Fruit fly (Drosophila melanogaster): ENCODE results near the gene CG46465.

CG46465 gene

dm6 chr2L:19019640-19020039 is 27.3 kb downstream of the CG46465 start:
- TF ChIP-seq Clk (GFP tag; optimal IDR thresholded peaks at IDR 0.05) (no peak), CG12768 (GFP tag; optimal IDR thresholded peaks at IDR 0.05) (no peak), CG7045 (GFP tag; optimal IDR thresholded peaks at IDR 0.05) (no peak), Mnt (GFP tag; optimal IDR thresholded peaks at IDR 0.05) (no peak), tj (GFP tag; optimal IDR thresholded peaks at IDR 0.05) (no peak), CG33017 (tag; optimal IDR thresholded peaks at IDR 0.05) (no peak), CG7101 (tag; optimal IDR thresholded peaks at IDR 0.05) (no peak), cnc (optimal IDR thresholded peaks at IDR 0.05) (no peak), ovo (GFP tag; optimal IDR thresholded peaks at IDR 0.05) (no peak), CG5204 (GFP tag; optimal IDR thresholded peaks at IDR 0.05) (no peak), bab1 (GFP tag; optimal IDR thresholded peaks at IDR 0.05) (no peak)

DNA sequence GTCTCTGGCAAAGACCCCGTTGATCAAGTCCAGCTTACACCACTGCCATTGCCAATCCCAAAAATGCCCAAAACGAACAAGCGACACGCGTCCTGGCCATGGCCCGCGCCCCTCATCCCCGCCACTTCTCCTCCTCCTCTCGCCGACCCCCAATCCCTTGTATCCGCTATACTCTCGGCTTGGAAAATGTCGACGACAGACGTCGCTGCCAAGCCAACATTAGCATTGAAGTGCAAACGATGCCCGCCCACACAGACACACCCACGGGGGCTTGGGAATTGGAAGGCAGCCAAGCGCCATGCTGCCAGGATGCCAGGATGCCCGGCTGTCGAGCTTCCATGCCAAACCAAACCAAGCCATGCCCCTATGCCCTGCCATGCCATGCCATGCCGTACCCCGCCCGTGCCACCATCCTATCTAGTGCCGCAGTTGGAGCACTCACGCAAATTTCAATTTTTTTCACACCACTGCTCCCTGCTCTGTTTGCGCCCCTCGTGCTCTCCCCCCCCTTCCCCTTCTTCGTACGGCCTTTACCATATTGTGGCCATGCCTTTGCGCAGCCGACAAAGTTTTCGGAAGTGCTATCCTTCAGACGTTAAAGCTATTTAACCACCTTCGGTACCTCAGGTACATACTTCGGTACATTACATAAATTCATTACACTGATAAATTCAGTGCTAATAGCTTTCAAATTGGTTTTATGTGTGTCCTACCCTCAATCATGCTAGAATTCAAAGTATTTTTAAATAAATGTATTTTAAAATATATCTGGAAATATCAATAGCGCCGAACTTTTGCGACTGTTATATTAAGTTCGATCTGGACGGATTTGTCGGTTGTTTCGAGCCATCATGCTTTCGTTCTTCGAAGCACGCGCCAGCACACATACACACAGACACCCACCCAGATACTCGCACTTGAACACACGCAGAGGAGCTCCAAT is 29.3 kb downstream of the CG46465 start:
- TF ChIP-seq CG33017 (tag; optimal IDR thresholded peaks at IDR 0.05) = peak; percentile 80
- no peak for TF ChIP-seq Hr96 (GFP tag; optimal IDR thresholded peaks at IDR 0.05)
- TF ChIP-seq cic (GFP tag; optimal IDR thresholded peaks at IDR 0.05) = no peak
- no peak for TF ChIP-seq Crg-1 (GFP tag; optimal IDR thresholded peaks at IDR 0.05)
- TF ChIP-seq tj (GFP tag; optimal IDR thresholded peaks at IDR 0.05) = peak; percentile 1
- no peak for TF ChIP-seq toe (GFP tag; optimal IDR thresholded peaks at IDR 0.05)
- TF ChIP-seq Mnt (GFP tag; optimal IDR thresholded peaks at IDR 0.05) = peak; percentile 0
- TF ChIP-seq CG1620 (GFP tag; optimal IDR thresholded peaks at IDR 0.05) = no peak
- peak; percentile 64 for TF ChIP-seq Clk (GFP tag; optimal IDR thresholded peaks at IDR 0.05)
- TF ChIP-seq CG7101 (tag; optimal IDR thresholded peaks at IDR 0.05) = peak; percentile 72
- TF ChIP-seq kay (GFP tag; ENCODE audit: borderline replicate concordance) = peak; percentile 54
- TF ChIP-seq CG5204 (GFP tag; optimal IDR thresholded peaks at IDR 0.05) = peak; percentile 49
- TF ChIP-seq CG11617 (GFP tag; optimal IDR thresholded peaks at IDR 0.05) = peak; percentile 71
- no peak for TF ChIP-seq bab1 (GFP tag; optimal IDR thresholded peaks at IDR 0.05)
- peak; percentile 40 for TF ChIP-seq pad (GFP tag; optimal IDR thresholded peaks at IDR 0.05)
- peak; percentile 45 for TF ChIP-seq CG12768 (GFP tag; optimal IDR thresholded peaks at IDR 0.05)
- peak; percentile 74 for TF ChIP-seq CG7045 (GFP tag; optimal IDR thresholded peaks at IDR 0.05)
- peak; percentile 9 for TF ChIP-seq CG14711 (tag; optimal IDR thresholded peaks at IDR 0.05)
- no peak for TF ChIP-seq cnc (optimal IDR thresholded peaks at IDR 0.05)
- TF ChIP-seq ovo (GFP tag; optimal IDR thresholded peaks at IDR 0.05) = no peak

DNA sequence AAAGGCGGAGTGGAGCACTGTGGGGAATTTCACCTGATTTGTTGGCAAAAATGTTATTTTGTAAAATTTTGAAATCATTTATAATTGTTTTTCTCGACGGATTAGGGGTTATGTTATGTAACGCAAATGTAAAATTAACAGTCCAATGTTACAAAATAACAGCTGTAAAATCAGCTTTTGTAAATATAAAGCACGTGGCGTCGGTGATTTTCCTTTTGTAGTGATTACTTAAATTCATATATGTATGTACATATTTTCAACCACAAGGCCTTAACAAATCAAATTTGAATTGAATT is 29.9 kb downstream of the CG46465 start, which contains the start of gene CG15172:
Gene CG15172, plus strand, starts transcription at position 197 of the 296 bp plus-strand sequence.
- no peak for TF ChIP-seq CG7045 (GFP tag; optimal IDR thresholded peaks at IDR 0.05)
- TF ChIP-seq pad (GFP tag; optimal IDR thresholded peaks at IDR 0.05) = no peak
- TF ChIP-seq toe (GFP tag; optimal IDR thresholded peaks at IDR 0.05) = no peak
- no peak for TF ChIP-seq bab1 (GFP tag; optimal IDR thresholded peaks at IDR 0.05)
- no peak for TF ChIP-seq tj (GFP tag; optimal IDR thresholded peaks at IDR 0.05)
- TF ChIP-seq CG33017 (tag; optimal IDR thresholded peaks at IDR 0.05) = no peak
- no peak for TF ChIP-seq kay (GFP tag; ENCODE audit: borderline replicate concordance)
- TF ChIP-seq CG12768 (GFP tag; optimal IDR thresholded peaks at IDR 0.05) = no peak

DNA sequence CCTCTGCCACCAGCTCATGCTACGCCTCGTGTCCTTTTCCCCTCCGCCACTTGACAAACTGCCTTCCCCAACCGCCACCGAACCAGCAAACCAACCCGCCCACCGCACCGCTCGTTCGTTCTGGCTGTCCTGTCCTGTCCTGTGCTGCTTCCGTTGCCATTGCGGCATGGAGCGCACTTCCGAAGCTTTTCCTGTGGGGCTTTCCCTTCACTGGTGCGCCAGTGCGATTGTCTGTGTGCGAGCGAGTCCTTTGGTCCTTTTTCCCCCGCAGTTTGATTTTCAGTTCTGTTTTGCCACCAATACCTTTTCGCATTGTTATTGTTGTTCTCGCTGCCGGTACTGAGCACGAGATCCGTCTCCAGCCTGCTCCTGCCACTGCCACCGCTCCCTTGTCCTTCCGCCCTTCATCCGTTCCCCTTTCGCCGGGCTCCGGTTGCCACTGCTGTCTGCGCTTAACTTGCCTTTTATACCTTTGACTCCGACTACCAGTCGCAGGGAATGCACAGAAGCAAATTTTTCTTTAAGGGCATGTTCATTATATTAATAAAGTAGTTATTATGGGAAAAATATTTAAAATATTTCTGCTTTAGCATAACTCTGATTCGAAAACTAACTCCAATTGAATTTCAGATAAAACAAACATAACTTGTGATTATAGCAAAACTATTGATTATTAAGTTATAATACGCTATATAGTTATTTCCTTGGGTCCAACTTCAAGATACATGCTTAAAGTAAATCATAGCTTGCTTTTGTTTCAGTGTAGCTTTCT is 31.9 kb downstream of the CG46465 start:
- TF ChIP-seq toe (GFP tag; optimal IDR thresholded peaks at IDR 0.05) (no peak), CG7045 (GFP tag; optimal IDR thresholded peaks at IDR 0.05) (peak; percentile 8), Crg-1 (GFP tag; optimal IDR thresholded peaks at IDR 0.05) (no peak), CG5204 (GFP tag; optimal IDR thresholded peaks at IDR 0.05) (peak; percentile 43), ovo (GFP tag; optimal IDR thresholded peaks at IDR 0.05) (no peak), bab1 (GFP tag; optimal IDR thresholded peaks at IDR 0.05) (no peak), CG1620 (GFP tag; optimal IDR thresholded peaks at IDR 0.05) (no peak), tj (GFP tag; optimal IDR thresholded peaks at IDR 0.05) (peak; percentile 10), CG33017 (tag; optimal IDR thresholded peaks at IDR 0.05) (no peak), CG7101 (tag; optimal IDR thresholded peaks at IDR 0.05) (peak; percentile 8), CG14711 (tag; optimal IDR thresholded peaks at IDR 0.05) (no peak), Mnt (GFP tag; optimal IDR thresholded peaks at IDR 0.05) (no peak), CG12768 (GFP tag; optimal IDR thresholded peaks at IDR 0.05) (no peak), Clk (GFP tag; optimal IDR thresholded peaks at IDR 0.05) (no peak), kay (GFP tag; ENCODE audit: borderline replicate concordance) (no peak), cic (GFP tag; optimal IDR thresholded peaks at IDR 0.05) (no peak), CG11617 (GFP tag; optimal IDR thresholded peaks at IDR 0.05) (peak; percentile 13)

dm6 chr2L:19024744-19025059 is 32.4 kb downstream of the CG46465 start:
- TF ChIP-seq Mnt (GFP tag; optimal IDR thresholded peaks at IDR 0.05) (no peak), Clk (GFP tag; optimal IDR thresholded peaks at IDR 0.05) (no peak), bab1 (GFP tag; optimal IDR thresholded peaks at IDR 0.05) (no peak), CG1620 (GFP tag; optimal IDR thresholded peaks at IDR 0.05) (no peak), tj (GFP tag; optimal IDR thresholded peaks at IDR 0.05) (no peak), cnc (optimal IDR thresholded peaks at IDR 0.05) (no peak), Hr96 (GFP tag; optimal IDR thresholded peaks at IDR 0.05) (no peak), ovo (GFP tag; optimal IDR thresholded peaks at IDR 0.05) (no peak), CG5204 (GFP tag; optimal IDR thresholded peaks at IDR 0.05) (no peak), Crg-1 (GFP tag; optimal IDR thresholded peaks at IDR 0.05) (no peak)

All from whole organism, adult.